Worm (Caenorhabditis elegans) whole organism, early embryonic: ENCODE measurements around the gene mop-25.2.

Experiments used
- ama-1 ChIP-seq: fragments of 150-350 bp; optimal IDR thresholded peaks from 2 replicates; lab custom pipeline; 2014
- ceh-13 ChIP-seq: fragments of 200-800 bp; sonication (Bioruptor generic); optimal IDR thresholded peaks from 2 replicates; lab custom pipeline; 2018; ENCODE audit warnings: mild to moderate bottlenecking, missing genetic modification characterization, missing compliant biosample characterization
- ceh-36 ChIP-seq: sonication (generic microtip); optimal IDR thresholded peaks from 2 replicates; lab custom pipeline; 2016; ENCODE audit warnings: missing genetic modification characterization, inconsistent platforms, missing compliant biosample characterization
- hnd-1 ChIP-seq: sonication (generic microtip); optimal IDR thresholded peaks from 2 replicates; lab custom pipeline; 2016; ENCODE audit warnings: missing genetic modification characterization, missing compliant biosample characterization
- scrt-1 ChIP-seq: fragments of 200-800 bp; sonication (Bioruptor generic); IDR thresholded peaks from 2 replicates; pipeline ENCODE4 v1.3.6; 2022; ENCODE audit warnings: missing genetic modification characterization, missing compliant biosample characterization
- tbx-11 ChIP-seq: fragments of 200-800 bp; sonication (Bioruptor generic); IDR thresholded peaks from 2 replicates; pipeline ENCODE4 v1.3.6; 2022; ENCODE audit warnings: missing genetic modification characterization, missing compliant biosample characterization
- tbx-37 ChIP-seq: fragments of 200-800 bp; sonication (Bioruptor generic); conservative IDR thresholded peaks from 2 replicates; pipeline ENCODE4 v1.3.6; 2022; ENCODE audit warnings: missing genetic modification reagents, missing genetic modification characterization, missing compliant biosample characterization
- tra-4 ChIP-seq: sonication (generic microtip); optimal IDR thresholded peaks from 2 replicates; lab custom pipeline; 2017; ENCODE audit warnings: missing genetic modification characterization, missing compliant biosample characterization

- TF ChIP-seq tbx-11 (GFP tag; lab: Robert Waterston, UW) (no peak), hnd-1 (tag; lab: Kevin White, UChicago) (no peak), ceh-36 (no peak), scrt-1 (no peak), ama-1 (no peak), tra-4 (tag; lab: Kevin White, UChicago) (no peak), tbx-37 (GFP tag; lab: Robert Waterston, UW) (no peak), ceh-13 (GFP tag; lab: Kevin White, UChicago) (no peak)
These were observed 50.6 kb downstream of the mop-25.2 start, which contains the start of gene ZK1307.3 for ce11 chrII:9652919-9653318.
